Worm (Caenorhabditis elegans) whole organism, mixed stage, embryonic: ENCODE data around the gene F37C12.21.

Experiments used
- blmp-1 ChIP-seq: fragments of 150-350 bp; optimal IDR thresholded peaks from 2 replicates; lab custom pipeline; 2014; ENCODE audit warnings: missing biosample characterization, missing genetic modification characterization
- ces-1 ChIP-seq: fragments of 150-350 bp; optimal IDR thresholded peaks from 2 replicates; lab custom pipeline; 2014; ENCODE audit warnings: missing biosample characterization, missing genetic modification reagents, missing genetic modification characterization
- cnd-1 ChIP-seq: fragments of 200-800 bp; sonication (Bioruptor generic); optimal IDR thresholded peaks from 2 replicates; lab custom pipeline; 2018; ENCODE audit warnings: mild to moderate bottlenecking, missing genetic modification characterization, missing compliant biosample characterization
- elt-1 ChIP-seq: sonication (generic microtip); optimal IDR thresholded peaks from 2 replicates; lab custom pipeline; 2017; ENCODE audit warnings: missing genetic modification characterization, mild to moderate bottlenecking, missing compliant biosample characterization, antibody characterized with exemption, moderate library complexity, borderline replicate concordance; ENCODE audit not compliant: insufficient read depth
- elt-3 ChIP-seq: fragments of 150-350 bp; optimal IDR thresholded peaks from 2 replicates; lab custom pipeline; 2014; ENCODE audit warnings: missing biosample characterization, missing genetic modification characterization
- lin-13 ChIP-seq: fragments of 150-350 bp; optimal IDR thresholded peaks from 2 replicates; lab custom pipeline; 2014; ENCODE audit warnings: missing biosample characterization, missing genetic modification characterization
- mls-2 ChIP-seq: sonication (generic microtip); optimal IDR thresholded peaks from 2 replicates; lab custom pipeline; 2016; ENCODE audit warnings: mild to moderate bottlenecking, missing genetic modification characterization, moderate library complexity, missing compliant biosample characterization
- nhr-28 ChIP-seq: fragments of 150-350 bp; optimal IDR thresholded peaks from 2 replicates; lab custom pipeline; 2014; ENCODE audit warnings: missing biosample characterization, missing genetic modification characterization
- nhr-76 ChIP-seq: sonication (generic microtip); optimal IDR thresholded peaks from 2 replicates; lab custom pipeline; 2017; ENCODE audit warnings: missing biosample characterization, missing genetic modification characterization
- sem-2 ChIP-seq: fragments of 200-800 bp; sonication (Bioruptor generic); optimal IDR thresholded peaks from 2 replicates; lab custom pipeline; 2018; ENCODE audit warnings: mild to moderate bottlenecking, missing genetic modification characterization, missing compliant biosample characterization
- snpc-4 ChIP-seq: fragments of 150-350 bp; optimal IDR thresholded peaks from 2 replicates; lab custom pipeline; 2014; ENCODE audit warnings: missing biosample characterization, missing genetic modification characterization
- tbx-8 ChIP-seq: fragments of 200-800 bp; sonication (Bioruptor generic); optimal IDR thresholded peaks from 2 replicates; lab custom pipeline; 2018; ENCODE audit warnings: mild to moderate bottlenecking, missing genetic modification characterization, moderate library complexity, missing compliant biosample characterization
- ztf-11 ChIP-seq: fragments of 150-350 bp; optimal IDR thresholded peaks from 2 replicates; lab custom pipeline; 2014; ENCODE audit warnings: missing biosample characterization, missing genetic modification characterization

- TF ChIP-seq snpc-4 (tag; lab: Kevin White, UChicago) (no peak), ztf-11 (tag; lab: Kevin White, UChicago) (no peak), lin-13 (tag; lab: Kevin White, UChicago) (no peak), nhr-28 (no peak), ces-1 (no peak), nhr-76 (tag; lab: Kevin White, UChicago) (no peak), elt-1 (no peak), elt-3 (tag; lab: Kevin White, UChicago) (no peak), tbx-8 (GFP tag; lab: Kevin White, UChicago) (no peak), cnd-1 (tag; lab: Kevin White, UChicago) (no peak), sem-2 (GFP tag; lab: Kevin White, UChicago) (no peak), blmp-1 (tag; lab: Kevin White, UChicago) (no peak), mls-2 (no peak)
Observed at ce11 chrIII:7140228-7140710, 47.9 kb upstream of the F37C12.21 start.
